In the genomic region with DNA sequence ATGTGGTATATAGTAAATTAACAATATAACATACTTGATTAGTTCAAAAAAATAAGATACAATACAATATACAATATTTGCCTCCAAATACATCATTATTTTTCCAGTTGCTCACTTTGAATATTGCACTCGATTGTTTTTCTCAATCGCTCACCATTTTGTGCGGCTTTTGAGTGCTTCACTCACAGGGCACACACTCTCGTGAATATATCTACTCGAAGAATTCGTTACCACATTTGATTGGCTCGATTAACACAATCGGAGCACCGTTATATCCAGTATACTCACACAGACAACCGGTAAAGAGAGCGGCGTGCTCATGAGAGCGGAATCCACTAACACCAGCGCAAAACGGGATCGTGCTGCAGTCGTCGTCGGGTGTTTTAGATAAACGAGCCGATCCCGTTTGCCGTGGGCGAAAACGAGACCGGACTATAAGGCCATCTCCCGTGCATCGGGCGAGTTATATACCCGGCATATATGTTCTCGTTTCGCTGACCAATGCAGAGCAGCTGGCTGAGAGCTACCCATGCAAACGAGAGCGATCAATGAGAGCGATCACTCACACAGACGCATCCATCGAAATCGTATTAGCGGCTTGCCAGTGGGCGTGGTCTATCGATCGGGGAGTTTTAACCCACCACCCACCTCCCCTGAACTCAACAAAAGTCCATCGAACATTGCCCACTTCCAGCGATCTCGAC, we compare ENCODE assay signal across 1 fruit fly cellular context.
TF ChIP-seq lines count a peak whose summit lies in the region.

No protein-coding gene starts in this region.

TF ChIP-seq in whole organism, embryonic, 481 proteins besides CTCF, POLR2A, EP300 and RAD21 (continued from another document):
- TF ChIP-seq CG1832 (GFP tag; optimal IDR thresholded peaks at IDR 0.05; lab: Kevin White, UChicago) (peak; percentile 80), cg (GFP tag; optimal IDR thresholded peaks at IDR 0.05; lab: Kevin White, UChicago) (peak; percentile 99), Med (GFP tag; lab: Kevin White, UChicago) (peak; percentile 38), Dfd (GFP tag; optimal IDR thresholded peaks at IDR 0.05; lab: Kevin White, UChicago) (no peak), Deaf1 (tag; optimal IDR thresholded peaks at IDR 0.05; lab: Kevin White, UChicago) (peak; percentile 99), z (GFP tag; IDR thresholded peaks at IDR 0.05; lab: Robert Waterston, UW) (peak; percentile 99), CG1602 (GFP tag; optimal IDR thresholded peaks at IDR 0.05; lab: Kevin White, UChicago) (no peak), danr (GFP tag; IDR thresholded peaks at IDR 0.05; lab: Robert Waterston, UW) (no peak), pros (GFP tag; optimal IDR thresholded peaks at IDR 0.05; lab: Kevin White, UChicago) (peak; percentile 48), Trl (optimal IDR thresholded peaks at IDR 0.05; lab: Kevin White, UChicago) (peak; percentile 82 to 95), Trl (GFP tag; optimal IDR thresholded peaks at IDR 0.05; lab: Kevin White, UChicago) (no peak), CG5180 (GFP tag; optimal IDR thresholded peaks at IDR 0.05; lab: Kevin White, UChicago) (peak; percentile 3), CG18599 (GFP tag; optimal IDR thresholded peaks at IDR 0.05; lab: Kevin White, UChicago) (no peak), sna (GFP tag; IDR thresholded peaks at IDR 0.05; lab: Robert Waterston, UW; ENCODE audit: partially characterized antibody) (peak; percentile 59; the same call in 1 of the 2 replicates), CG13287 (GFP tag; IDR thresholded peaks at IDR 0.05; lab: Robert Waterston, UW; ENCODE audit: partially characterized antibody) (peak; percentile 49; the same call in 1 of the 2 replicates), Nf-YC (tag; optimal IDR thresholded peaks at IDR 0.05; lab: Kevin White, UChicago) (peak; percentile 99), chinmo (GFP tag; IDR thresholded peaks at IDR 0.05; lab: Robert Waterston, UW; ENCODE audit: partially characterized antibody) (peak; percentile 98), seq (GFP tag; IDR thresholded peaks at IDR 0.05; lab: Robert Waterston, UW) (no peak), lov (optimal IDR thresholded peaks at IDR 0.05; lab: Kevin White, UChicago) (no peak), lov (GFP tag; IDR thresholded peaks at IDR 0.05; lab: Robert Waterston, UW) (no peak), tll (GFP tag; optimal IDR thresholded peaks at IDR 0.05; lab: Kevin White, UChicago) (peak in 1 of 2 experiments; percentile 16), CG8290 (GFP tag; optimal IDR thresholded peaks at IDR 0.05; lab: Kevin White, UChicago) (no peak), CG8290 (tag; optimal IDR thresholded peaks at IDR 0.05; lab: Kevin White, UChicago) (no peak), Jarid2 (GFP tag; optimal IDR thresholded peaks at IDR 0.05; lab: Kevin White, UChicago) (peak; percentile 72), Nf-YB (GFP tag; optimal IDR thresholded peaks at IDR 0.05; lab: Kevin White, UChicago) (peak; percentile 99), amos (GFP tag; IDR thresholded peaks at IDR 0.05; lab: Robert Waterston, UW; ENCODE audit: partially characterized antibody) (peak; percentile 16; the same call in 1 of the 2 replicates), Usf (GFP tag; optimal IDR thresholded peaks at IDR 0.05; lab: Kevin White, UChicago) (no peak), HLH4C (GFP tag; IDR thresholded peaks at IDR 0.05; lab: Robert Waterston, UW; ENCODE audit: partially characterized antibody) (peak; percentile 30; the same call in 1 of the 3 replicates), CG4730 (GFP tag; IDR thresholded peaks at IDR 0.05; lab: Robert Waterston, UW) (no peak), Adf1 (GFP tag; IDR thresholded peaks at IDR 0.05; lab: Robert Waterston, UW) (peak; percentile 33; the same call in 1 of the 2 replicates), Nf-YA (GFP tag; IDR thresholded peaks at IDR 0.05; lab: Robert Waterston, UW) (peak; percentile 91), gcm (GFP tag; optimal IDR thresholded peaks at IDR 0.05; lab: Kevin White, UChicago) (peak; percentile 3), vvl (GFP tag; IDR thresholded peaks at IDR 0.05; lab: Robert Waterston, UW) (peak; percentile 58; the same call in 1 of the 2 replicates), kni (GFP tag; optimal IDR thresholded peaks at IDR 0.05; lab: Kevin White, UChicago) (peak; percentile 100), knrl (GFP tag; IDR thresholded peaks at IDR 0.05; lab: Robert Waterston, UW; ENCODE audit: partially characterized antibody) (peak; percentile 36; the same call in 1 of the 3 replicates), onecut (GFP tag; IDR thresholded peaks at IDR 0.05; lab: Robert Waterston, UW) (peak; percentile 88), hbn (GFP tag; IDR thresholded peaks at IDR 0.05; lab: Robert Waterston, UW; ENCODE audit: partially characterized antibody) (no peak), crol (GFP tag; IDR thresholded peaks at IDR 0.05; lab: Robert Waterston, UW) (peak; percentile 81), oc (tag; optimal IDR thresholded peaks at IDR 0.05; lab: Kevin White, UChicago) (peak; percentile 46), Hmx (GFP tag; optimal IDR thresholded peaks at IDR 0.05; lab: Kevin White, UChicago) (no peak), yki (optimal IDR thresholded peaks at IDR 0.05; lab: Kevin White, UChicago) (peak; percentile 57), CoRest (tag; optimal IDR thresholded peaks at IDR 0.05; lab: Kevin White, UChicago) (peak; percentile 18), jumu (GFP tag; optimal IDR thresholded peaks at IDR 0.05; lab: Kevin White, UChicago) (no peak)
